Fruit fly (Drosophila melanogaster) whole organism, pupa: Measurements from ENCODE around the gene Dlip1.
A peak's percentile ranks its signal among the peaks of the same experiment; 100 is the strongest.

Experiments
- CG10348 ChIP-seq: fragments of 200-800 bp; sonication (Bioruptor generic); IDR thresholded peaks from 2 replicates; pipeline ENCODE4 v1.3.6; 2022; ENCODE audit warnings: missing biosample characterization, missing genetic modification characterization
- CG12605 ChIP-seq: fragments of 200-800 bp; sonication (Bioruptor generic); IDR thresholded peaks from 2 replicates; pipeline ENCODE4 v1.3.6; 2022; ENCODE audit warnings: missing biosample characterization, missing genetic modification characterization
- CG13204 ChIP-seq: fragments of 200-800 bp; sonication (Bioruptor generic); optimal IDR thresholded peaks from 2 replicates; lab custom pipeline; 2018; ENCODE audit warnings: missing biosample characterization, mild to moderate bottlenecking, missing genetic modification characterization, moderate library complexity
- CG14655 ChIP-seq: fragments of 200-800 bp; sonication (Bioruptor generic); optimal IDR thresholded peaks from 3 replicates; lab custom pipeline; 2017; ENCODE audit warnings: mild to moderate bottlenecking, missing biosample characterization, missing genetic modification reagents, missing genetic modification characterization
- CG15710 ChIP-seq: fragments of 200-800 bp; sonication (Bioruptor generic); optimal IDR thresholded peaks from 2 replicates; lab custom pipeline; 2018; ENCODE audit warnings: missing biosample characterization, mild to moderate bottlenecking, missing genetic modification characterization, moderate library complexity
- CG17806 ChIP-seq: fragments of 200-800 bp; sonication (Bioruptor generic); optimal IDR thresholded peaks from 2 replicates; lab custom pipeline; 2018; ENCODE audit warnings: missing biosample characterization, mild to moderate bottlenecking, missing genetic modification characterization, moderate library complexity
- CG32121 ChIP-seq: fragments of 200-800 bp; sonication (Bioruptor generic); IDR thresholded peaks from 2 replicates; pipeline ENCODE4 v1.3.6; 2022; ENCODE audit warnings: missing biosample characterization, missing genetic modification characterization
- CG34367 ChIP-seq: fragments of 200-800 bp; sonication (Bioruptor generic); optimal IDR thresholded peaks from 2 replicates; lab custom pipeline; 2018; ENCODE audit warnings: missing biosample characterization, mild to moderate bottlenecking, missing genetic modification characterization
- CG4496 ChIP-seq: fragments of 200-800 bp; sonication (Bioruptor generic); IDR thresholded peaks from 3 replicates; pipeline ENCODE4 v1.3.6; 2022; ENCODE audit warnings: missing biosample characterization, missing genetic modification characterization
- CG8159 ChIP-seq: fragments of 200-800 bp; sonication (Bioruptor generic); optimal IDR thresholded peaks from 3 replicates; lab custom pipeline; 2018; ENCODE audit warnings: missing biosample characterization, mild to moderate bottlenecking, missing genetic modification characterization, moderate library complexity
- CG8301 ChIP-seq: fragments of 200-800 bp; sonication (Bioruptor generic); optimal IDR thresholded peaks from 2 replicates; lab custom pipeline; 2018; ENCODE audit warnings: missing biosample characterization, mild to moderate bottlenecking, missing genetic modification characterization
- CG9948 ChIP-seq: fragments of 200-800 bp; sonication (Bioruptor generic); optimal IDR thresholded peaks from 2 replicates; lab custom pipeline; 2018; ENCODE audit warnings: missing biosample characterization, mild to moderate bottlenecking, missing genetic modification characterization, moderate library complexity
- D1 ChIP-seq: fragments of 200-800 bp; sonication (Bioruptor generic); optimal IDR thresholded peaks from 2 replicates; lab custom pipeline; 2018; ENCODE audit warnings: missing biosample characterization, mild to moderate bottlenecking, missing genetic modification characterization, moderate library complexity
- EcR ChIP-seq: fragments of 200-800 bp; sonication (Bioruptor generic); optimal IDR thresholded peaks from 3 replicates; lab custom pipeline; 2019; ENCODE audit warnings: missing biosample characterization, missing genetic modification characterization, mild to moderate bottlenecking, moderate library complexity, missing genetic modification reagents
- Ets98B ChIP-seq: fragments of 200-800 bp; sonication (Bioruptor generic); IDR thresholded peaks from 2 replicates; pipeline ENCODE4 v1.3.6; 2022; ENCODE audit warnings: missing biosample characterization, missing genetic modification characterization
- Pif1A ChIP-seq: fragments of 200-800 bp; sonication (Bioruptor generic); optimal IDR thresholded peaks from 3 replicates; lab custom pipeline; 2016; ENCODE audit warnings: missing biosample characterization, missing genetic modification characterization
- Pif1B ChIP-seq: fragments of 200-800 bp; sonication (Bioruptor generic); optimal IDR thresholded peaks from 3 replicates; lab custom pipeline; 2016; ENCODE audit warnings: missing biosample characterization, missing genetic modification characterization
- Snoo ChIP-seq: fragments of 200-800 bp; sonication (Bioruptor generic); optimal IDR thresholded peaks from 3 replicates; lab custom pipeline; 2017; ENCODE audit warnings: missing biosample characterization, mild to moderate bottlenecking, missing genetic modification characterization, inconsistent platforms
- fd96Ca ChIP-seq: fragments of 200-800 bp; sonication (Bioruptor generic); IDR thresholded peaks from 3 replicates; pipeline ENCODE4 v1.3.6; 2022; ENCODE audit warnings: missing biosample characterization, missing genetic modification characterization
- gl ChIP-seq: fragments of 200-800 bp; sonication (Bioruptor generic); optimal IDR thresholded peaks from 2 replicates; lab custom pipeline; 2018; ENCODE audit warnings: missing biosample characterization, mild to moderate bottlenecking, missing genetic modification characterization
- rn ChIP-seq: fragments of 200-800 bp; sonication (Bioruptor generic); IDR thresholded peaks from 2 replicates; pipeline ENCODE4 v1.3.6; 2022; ENCODE audit warnings: missing biosample characterization, missing genetic modification characterization

The Dlip1 gene

DNA sequence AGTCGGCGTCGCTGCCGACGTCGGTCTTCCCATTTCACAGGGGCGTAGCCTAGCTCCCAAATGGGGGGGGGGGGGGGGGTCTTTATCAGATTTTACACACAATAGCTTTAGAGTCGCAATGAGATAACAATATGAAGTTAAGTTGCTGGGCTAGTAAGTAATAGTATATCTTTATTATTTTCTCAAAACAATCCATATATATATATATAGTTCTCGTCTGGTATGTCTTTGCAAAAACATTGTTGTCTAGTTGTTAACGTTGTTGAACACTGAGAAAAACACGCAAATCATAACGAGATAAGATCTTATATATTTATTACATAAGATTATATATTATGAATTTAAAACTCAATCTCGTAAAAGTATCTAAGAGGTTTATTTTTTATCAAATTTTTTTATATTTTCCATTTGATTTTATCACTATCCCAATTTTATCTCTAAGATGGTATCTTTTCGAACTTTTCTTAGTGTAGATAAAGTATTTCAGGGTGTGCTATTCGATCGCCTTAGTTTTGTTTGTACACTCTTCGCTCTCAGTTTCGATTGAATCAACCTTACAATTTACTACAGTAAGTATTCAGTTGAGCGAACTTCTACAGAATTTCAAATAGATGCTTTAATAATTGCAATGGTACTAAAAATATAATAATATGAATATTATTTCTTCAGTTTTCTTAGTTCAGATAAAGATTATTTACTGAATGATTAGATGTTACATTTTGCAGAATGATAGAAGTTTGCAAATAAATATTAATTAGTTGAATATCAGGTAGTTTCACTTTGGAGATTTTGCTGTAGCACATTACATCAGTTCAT, 43.7 kb downstream of the Dlip1 start:
- peak; percentile 62 for TF ChIP-seq CG10348
- TF ChIP-seq CG32121 (GFP tag; lab: Robert Waterston, UW): peak; percentile 82
- TF ChIP-seq CG8159 (tag; lab: Kevin White, UChicago): peak; percentile 52
- TF ChIP-seq rn (GFP tag; lab: Robert Waterston, UW): peak; percentile 55; the same call in 1 of the 2 replicates
- TF ChIP-seq CG34367 (tag; lab: Kevin White, UChicago): peak; percentile 33
- no peak for TF ChIP-seq gl (tag; lab: Kevin White, UChicago)
- TF ChIP-seq CG14655 (GFP tag; lab: Kevin White, UChicago): peak; percentile 67
- TF ChIP-seq Ets98B: peak; percentile 91
- no peak for TF ChIP-seq D1 (tag; lab: Kevin White, UChicago)
- peak; percentile 51 for TF ChIP-seq CG9948
- TF ChIP-seq CG17806 (tag; lab: Kevin White, UChicago): peak; percentile 49
- TF ChIP-seq CG8301 (tag; lab: Kevin White, UChicago): peak; percentile 6
- no peak for TF ChIP-seq Snoo (tag; lab: Kevin White, UChicago)
- TF ChIP-seq CG4496 (GFP tag; lab: Robert Waterston, UW): peak; percentile 87
- TF ChIP-seq CG12605 (GFP tag; lab: Robert Waterston, UW): peak; percentile 77
- peak; percentile 58 for TF ChIP-seq CG15710
- TF ChIP-seq Pif1A (GFP tag; lab: Kevin White, UChicago): no peak
- no peak for TF ChIP-seq CG13204 (GFP tag; lab: Kevin White, UChicago)
- no peak for TF ChIP-seq EcR
- TF ChIP-seq Pif1B (GFP tag; lab: Kevin White, UChicago): peak; percentile 4
- peak; percentile 91 for TF ChIP-seq fd96Ca
